Worm (Caenorhabditis elegans): ENCODE results near the gene F16B4.5.

The F16B4.5 gene

DNA sequence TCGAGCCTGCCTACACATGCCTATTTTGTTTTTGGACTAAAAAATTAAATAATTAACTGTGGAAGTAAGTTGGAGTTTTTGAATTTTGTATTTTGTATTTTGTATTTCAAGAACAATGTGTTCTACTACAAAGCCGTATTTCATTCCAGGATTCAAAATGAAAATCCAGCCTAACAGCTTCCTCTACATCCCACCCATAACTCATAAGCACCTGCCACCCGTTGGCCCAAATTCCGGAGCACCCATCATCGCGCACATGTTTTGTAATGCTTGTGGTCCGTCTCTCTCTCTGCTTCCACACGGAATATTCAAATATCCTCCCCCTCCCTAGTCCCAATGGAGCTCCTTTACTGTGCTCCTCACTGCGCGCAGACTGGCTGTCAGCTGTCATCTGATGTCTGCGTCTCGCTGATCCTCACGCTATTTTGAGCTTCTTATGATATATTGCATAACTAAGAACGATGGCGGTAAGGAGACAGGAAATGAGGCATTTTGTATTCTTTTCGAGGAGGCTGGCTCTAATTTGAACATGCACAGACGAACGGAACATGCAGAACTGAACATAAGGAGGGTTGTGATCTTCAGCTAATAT lies 12.6 kb upstream of the F16B4.5 start (continued):
- TF ChIP-seq ceh-9 (tag; optimal IDR thresholded peaks at IDR 0.05) (no peak), K02D7.2 (tag; optimal IDR thresholded peaks at IDR 0.05) (no peak), fkh-6 (tag; optimal IDR thresholded peaks at IDR 0.05) (no peak), T23F11.4 (GFP tag; optimal IDR thresholded peaks at IDR 0.05) (no peak), sdc-2 (tag; optimal IDR thresholded peaks at IDR 0.05) (no peak), dmd-4 (tag; optimal IDR thresholded peaks at IDR 0.05; ENCODE audit: borderline replicate concordance) (peak; percentile 27), nfya-1 (tag; optimal IDR thresholded peaks at IDR 0.05) (peak; percentile 21)

DNA sequence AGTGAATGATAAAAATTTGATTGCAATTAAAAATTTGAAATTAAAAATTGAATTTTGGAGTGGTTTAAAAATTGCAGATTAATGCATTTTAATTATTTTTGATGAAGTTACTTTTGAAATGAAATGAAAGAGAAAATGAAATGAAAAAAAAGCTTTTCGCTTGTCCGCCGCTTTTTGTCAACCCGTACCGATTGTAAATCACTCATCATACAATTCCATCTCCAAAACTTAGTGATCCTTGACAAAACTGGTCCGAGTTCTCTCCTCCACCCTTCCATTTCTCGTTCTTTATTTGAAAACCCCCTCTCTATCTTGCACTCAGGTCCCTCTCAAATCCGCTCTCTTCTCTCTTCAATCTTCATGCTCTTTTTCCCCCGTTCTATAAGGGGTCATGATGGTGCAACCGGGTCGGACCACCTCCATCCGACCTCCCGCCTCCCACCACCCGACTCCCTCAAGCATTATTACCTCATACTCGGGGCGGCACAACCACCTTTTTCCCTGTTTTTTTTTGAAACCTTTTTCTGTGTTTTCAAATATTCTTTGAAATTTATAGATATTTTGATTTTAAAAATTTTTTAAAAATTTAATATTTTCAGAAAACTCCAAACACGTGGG lies 11.0 kb upstream of the F16B4.5 start:
- TF ChIP-seq hlh-30 (tag; optimal IDR thresholded peaks at IDR 0.05; ENCODE audit: insufficient read depth) (no peak), pha-2 (tag; optimal IDR thresholded peaks at IDR 0.05) (no peak)

DNA sequence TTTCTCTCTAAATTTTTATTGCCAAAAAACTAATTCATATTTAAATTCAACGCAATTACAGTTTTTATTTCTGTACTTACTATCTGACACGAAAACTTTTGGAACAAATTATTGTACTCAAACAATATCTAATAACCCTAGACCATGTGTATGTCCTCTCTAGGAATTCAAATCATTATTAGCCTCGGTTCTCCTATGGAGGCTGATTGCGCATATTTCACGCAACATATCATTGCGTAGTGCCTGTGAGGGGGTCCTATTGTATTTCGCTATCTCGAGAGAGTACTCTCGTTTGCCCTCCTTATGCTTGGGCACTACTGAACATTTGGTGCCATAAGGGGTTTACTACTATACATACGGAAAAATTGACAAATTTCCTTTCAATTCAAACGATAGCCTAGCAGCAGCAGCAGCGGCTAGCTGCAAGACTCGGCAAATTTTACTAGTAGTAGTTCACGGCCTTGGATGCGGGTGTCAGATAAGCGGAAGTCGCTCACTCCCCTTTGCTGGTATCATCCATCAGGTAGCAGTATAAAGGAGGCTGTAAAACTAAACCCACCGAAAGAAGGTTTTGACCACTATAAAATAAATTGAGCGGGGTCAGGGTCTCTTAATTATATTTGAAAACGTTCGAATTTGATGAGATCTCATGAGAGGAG lies 9.5 kb upstream of the F16B4.5 start:
- TF ChIP-seq rnt-1 (tag; optimal IDR thresholded peaks at IDR 0.05) (no peak), hlh-8 (tag; optimal IDR thresholded peaks at IDR 0.05) (no peak), ceh-31 (tag; optimal IDR thresholded peaks at IDR 0.05) (no peak), K09A11.1 (tag; optimal IDR thresholded peaks at IDR 0.05; ENCODE audit: insufficient read depth) (no peak), F13H6.1 (tag; optimal IDR thresholded peaks at IDR 0.05) (no peak), madf-2 (tag; optimal IDR thresholded peaks at IDR 0.05) (no peak), lin-11 (tag; optimal IDR thresholded peaks at IDR 0.05) (no peak), npax-4 (tag; optimal IDR thresholded peaks at IDR 0.05) (no peak), ceh-9 (tag; optimal IDR thresholded peaks at IDR 0.05) (no peak), nhr-11 (tag; optimal IDR thresholded peaks at IDR 0.05) (no peak), fax-1 (tag; optimal IDR thresholded peaks at IDR 0.05) (no peak), K02D7.2 (tag; optimal IDR thresholded peaks at IDR 0.05) (no peak), nhr-232 (tag; optimal IDR thresholded peaks at IDR 0.05) (no peak), ceh-19 (GFP tag; optimal IDR thresholded peaks at IDR 0.05) (no peak), ceh-30 (tag; optimal IDR thresholded peaks at IDR 0.05) (no peak), ets-4 (tag; optimal IDR thresholded peaks at IDR 0.05) (no peak), fkh-10 (GFP tag; optimal IDR thresholded peaks at IDR 0.05) (no peak), ceh-6 (GFP tag; optimal IDR thresholded peaks at IDR 0.05) (no peak)

DNA sequence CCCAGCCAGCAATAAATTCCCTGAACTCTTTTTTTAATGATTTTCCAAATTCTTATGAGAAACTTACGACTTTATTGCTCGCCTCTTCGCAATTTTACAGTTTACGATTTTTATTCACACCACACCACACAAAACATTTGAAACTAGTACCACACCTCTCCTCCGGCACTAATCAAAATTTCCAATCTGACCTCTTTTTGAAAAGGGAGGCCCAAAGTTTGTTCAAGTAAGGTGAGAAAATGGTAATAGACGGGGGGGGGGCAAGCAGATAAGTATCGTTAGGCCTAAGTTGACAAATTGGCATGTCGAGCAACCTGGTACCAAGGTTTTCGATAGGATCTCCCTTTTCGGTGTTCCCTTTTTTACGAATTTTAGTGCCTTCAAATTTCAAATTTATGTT lies 8.4 kb upstream of the F16B4.5 start:
- no peak for TF ChIP-seq pha-2 (tag; optimal IDR thresholded peaks at IDR 0.05)
- no peak for TF ChIP-seq pha-4 (tag; optimal IDR thresholded peaks at IDR 0.05)
- no peak for TF ChIP-seq pros-1 (tag; optimal IDR thresholded peaks at IDR 0.05)

DNA sequence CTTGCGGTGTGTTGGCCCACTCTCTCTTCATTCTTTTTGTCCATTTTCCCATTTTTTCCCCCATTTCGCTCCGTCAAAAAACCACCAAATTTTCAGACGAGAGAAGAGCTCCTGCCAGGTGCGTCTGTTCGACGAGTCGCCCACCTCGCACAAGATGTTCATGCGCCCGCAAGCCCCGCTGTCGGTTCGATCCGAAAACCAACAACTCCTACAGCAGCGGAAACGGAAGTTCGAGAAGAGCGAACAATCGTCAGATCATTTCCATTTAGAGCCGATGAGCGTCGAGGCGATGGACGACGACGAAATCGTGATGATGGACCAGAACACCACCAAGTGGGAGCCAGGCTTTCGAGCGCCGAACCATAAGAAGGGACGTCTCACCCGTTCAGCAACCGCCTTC lies 5.0 kb upstream of the F16B4.5 start:
- TF ChIP-seq ceh-30 (tag; optimal IDR thresholded peaks at IDR 0.05), result no peak

DNA sequence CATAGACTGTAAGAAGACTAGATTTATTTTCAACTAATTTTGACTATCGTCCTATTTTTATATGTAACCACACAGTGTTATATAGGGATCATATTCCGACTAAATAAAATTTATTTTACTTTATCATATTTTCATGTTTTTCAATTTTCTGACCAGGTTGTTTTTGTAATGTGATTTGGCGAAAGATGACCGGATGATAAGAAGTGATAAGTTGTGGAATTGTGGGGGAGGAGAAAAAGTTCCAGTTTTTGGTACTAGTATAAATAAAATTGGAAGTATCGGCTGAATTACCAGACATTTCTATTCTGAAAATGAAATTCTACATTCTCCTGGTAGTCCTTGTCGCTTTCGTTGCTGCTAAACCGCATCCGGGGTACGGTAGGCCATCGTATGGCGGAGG lies 2.8 kb upstream of the F16B4.5 start, which contains the start of gene F16B4.7:
Gene F16B4.7 (plus strand): TSS at position 301 of the 400 bp plus-strand sequence.
- TF ChIP-seq che-1 (tag; optimal IDR thresholded peaks at IDR 0.05) (no peak), ceh-2 (tag; optimal IDR thresholded peaks at IDR 0.05) (no peak), T23F11.4 (GFP tag; optimal IDR thresholded peaks at IDR 0.05) (no peak), nhr-11 (tag; optimal IDR thresholded peaks at IDR 0.05) (no peak)

Measured in whole organism, late embryonic.